Fruit fly (Drosophila melanogaster) whole organism, pupa: ENCODE measurements around the gene JhI-21.
A peak's percentile ranks its signal among the peaks of the same experiment; 100 is the strongest.

Source experiments
- CG10348 ChIP-seq: fragments of 200-800 bp; sonication (Bioruptor generic); IDR thresholded peaks from 2 replicates; pipeline ENCODE4 v1.3.6; 2022; ENCODE audit warnings: missing biosample characterization, missing genetic modification characterization
- CG12605 ChIP-seq: fragments of 200-800 bp; sonication (Bioruptor generic); IDR thresholded peaks from 2 replicates; pipeline ENCODE4 v1.3.6; 2022; ENCODE audit warnings: missing biosample characterization, missing genetic modification characterization
- CG13204 ChIP-seq: fragments of 200-800 bp; sonication (Bioruptor generic); optimal IDR thresholded peaks from 2 replicates; lab custom pipeline; 2018; ENCODE audit warnings: missing biosample characterization, mild to moderate bottlenecking, missing genetic modification characterization, moderate library complexity
- CG14655 ChIP-seq: fragments of 200-800 bp; sonication (Bioruptor generic); optimal IDR thresholded peaks from 3 replicates; lab custom pipeline; 2017; ENCODE audit warnings: mild to moderate bottlenecking, missing biosample characterization, missing genetic modification reagents, missing genetic modification characterization
- CG15710 ChIP-seq: fragments of 200-800 bp; sonication (Bioruptor generic); optimal IDR thresholded peaks from 2 replicates; lab custom pipeline; 2018; ENCODE audit warnings: missing biosample characterization, mild to moderate bottlenecking, missing genetic modification characterization, moderate library complexity
- CG17806 ChIP-seq: fragments of 200-800 bp; sonication (Bioruptor generic); optimal IDR thresholded peaks from 2 replicates; lab custom pipeline; 2018; ENCODE audit warnings: missing biosample characterization, mild to moderate bottlenecking, missing genetic modification characterization, moderate library complexity
- CG32121 ChIP-seq: fragments of 200-800 bp; sonication (Bioruptor generic); IDR thresholded peaks from 2 replicates; pipeline ENCODE4 v1.3.6; 2022; ENCODE audit warnings: missing biosample characterization, missing genetic modification characterization
- CG34367 ChIP-seq: fragments of 200-800 bp; sonication (Bioruptor generic); optimal IDR thresholded peaks from 2 replicates; lab custom pipeline; 2018; ENCODE audit warnings: missing biosample characterization, mild to moderate bottlenecking, missing genetic modification characterization
- CG4496 ChIP-seq: fragments of 200-800 bp; sonication (Bioruptor generic); IDR thresholded peaks from 3 replicates; pipeline ENCODE4 v1.3.6; 2022; ENCODE audit warnings: missing biosample characterization, missing genetic modification characterization
- CG8159 ChIP-seq: fragments of 200-800 bp; sonication (Bioruptor generic); optimal IDR thresholded peaks from 3 replicates; lab custom pipeline; 2018; ENCODE audit warnings: missing biosample characterization, mild to moderate bottlenecking, missing genetic modification characterization, moderate library complexity
- CG8301 ChIP-seq: fragments of 200-800 bp; sonication (Bioruptor generic); optimal IDR thresholded peaks from 2 replicates; lab custom pipeline; 2018; ENCODE audit warnings: missing biosample characterization, mild to moderate bottlenecking, missing genetic modification characterization
- CG9948 ChIP-seq: fragments of 200-800 bp; sonication (Bioruptor generic); optimal IDR thresholded peaks from 2 replicates; lab custom pipeline; 2018; ENCODE audit warnings: missing biosample characterization, mild to moderate bottlenecking, missing genetic modification characterization, moderate library complexity
- D1 ChIP-seq: fragments of 200-800 bp; sonication (Bioruptor generic); optimal IDR thresholded peaks from 2 replicates; lab custom pipeline; 2018; ENCODE audit warnings: missing biosample characterization, mild to moderate bottlenecking, missing genetic modification characterization, moderate library complexity
- EcR ChIP-seq: fragments of 200-800 bp; sonication (Bioruptor generic); optimal IDR thresholded peaks from 3 replicates; lab custom pipeline; 2019; ENCODE audit warnings: missing biosample characterization, missing genetic modification characterization, mild to moderate bottlenecking, moderate library complexity, missing genetic modification reagents
- Ets98B ChIP-seq: fragments of 200-800 bp; sonication (Bioruptor generic); IDR thresholded peaks from 2 replicates; pipeline ENCODE4 v1.3.6; 2022; ENCODE audit warnings: missing biosample characterization, missing genetic modification characterization
- Pif1A ChIP-seq: fragments of 200-800 bp; sonication (Bioruptor generic); optimal IDR thresholded peaks from 3 replicates; lab custom pipeline; 2016; ENCODE audit warnings: missing biosample characterization, missing genetic modification characterization
- Pif1B ChIP-seq: fragments of 200-800 bp; sonication (Bioruptor generic); optimal IDR thresholded peaks from 3 replicates; lab custom pipeline; 2016; ENCODE audit warnings: missing biosample characterization, missing genetic modification characterization
- Snoo ChIP-seq: fragments of 200-800 bp; sonication (Bioruptor generic); optimal IDR thresholded peaks from 3 replicates; lab custom pipeline; 2017; ENCODE audit warnings: missing biosample characterization, mild to moderate bottlenecking, missing genetic modification characterization, inconsistent platforms
- fd96Ca ChIP-seq: fragments of 200-800 bp; sonication (Bioruptor generic); IDR thresholded peaks from 3 replicates; pipeline ENCODE4 v1.3.6; 2022; ENCODE audit warnings: missing biosample characterization, missing genetic modification characterization
- gl ChIP-seq: fragments of 200-800 bp; sonication (Bioruptor generic); optimal IDR thresholded peaks from 2 replicates; lab custom pipeline; 2018; ENCODE audit warnings: missing biosample characterization, mild to moderate bottlenecking, missing genetic modification characterization
- rn ChIP-seq: fragments of 200-800 bp; sonication (Bioruptor generic); IDR thresholded peaks from 2 replicates; pipeline ENCODE4 v1.3.6; 2022; ENCODE audit warnings: missing biosample characterization, missing genetic modification characterization

Gene JhI-21

dm6 chr2L:12030552-12031131 is 25.2 kb downstream of the JhI-21 start:
- no peak for TF ChIP-seq Snoo (tag; lab: Kevin White, UChicago)
- no peak for TF ChIP-seq D1 (tag; lab: Kevin White, UChicago)
- no peak for TF ChIP-seq CG32121 (GFP tag; lab: Robert Waterston, UW)
- TF ChIP-seq, all 21 proteins: peak for 0

dm6 chr2L:12029594-12030197 is 26.1 kb downstream of the JhI-21 start:
- TF ChIP-seq Ets98B (no peak), Snoo (tag; lab: Kevin White, UChicago) (no peak), CG15710 (tag; lab: Kevin White, UChicago) (no peak), CG9948 (tag; lab: Kevin White, UChicago) (no peak), Pif1A (GFP tag; lab: Kevin White, UChicago) (no peak), D1 (tag; lab: Kevin White, UChicago) (no peak), fd96Ca (GFP tag; lab: Robert Waterston, UW) (no peak), CG32121 (GFP tag; lab: Robert Waterston, UW) (no peak), CG4496 (GFP tag; lab: Robert Waterston, UW) (no peak), CG14655 (GFP tag; lab: Kevin White, UChicago) (no peak), rn (GFP tag; lab: Robert Waterston, UW) (no peak), CG10348 (GFP tag; lab: Robert Waterston, UW) (no peak), CG12605 (no peak), CG13204 (GFP tag; lab: Kevin White, UChicago) (no peak), CG8159 (tag; lab: Kevin White, UChicago) (no peak), gl (no peak)

dm6 chr2L:12028808-12029207 is 27.0 kb downstream of the JhI-21 start:
- no peak for TF ChIP-seq CG15710 (tag; lab: Kevin White, UChicago)
- TF ChIP-seq EcR (GFP tag; lab: Kevin White, UChicago) = peak; percentile 58

- TF ChIP-seq CG13204 (GFP tag; lab: Kevin White, UChicago) (no peak), CG14655 (GFP tag; lab: Kevin White, UChicago) (no peak), fd96Ca (GFP tag; lab: Robert Waterston, UW) (no peak), CG8159 (tag; lab: Kevin White, UChicago) (no peak), D1 (tag; lab: Kevin White, UChicago) (no peak), Pif1A (GFP tag; lab: Kevin White, UChicago) (no peak), Snoo (tag; lab: Kevin White, UChicago) (no peak), CG12605 (no peak)
- TF ChIP-seq, all 21 proteins: peak for 0
Measured at dm6 chr2L:12028102-12028501, 27.7 kb downstream of the JhI-21 start.

- no peak for TF ChIP-seq Pif1B (GFP tag; lab: Kevin White, UChicago)
- no peak for TF ChIP-seq CG10348 (GFP tag; lab: Robert Waterston, UW)
- no peak for TF ChIP-seq D1 (tag; lab: Kevin White, UChicago)
Measured at dm6 chr2L:12027435-12027834, 28.4 kb downstream of the JhI-21 start, which contains the start of gene dmGlut. TSS of gene dmGlut (plus strand) at chr2L:12027438.

dm6 chr2L:12026458-12027431 is 29.1 kb downstream of the JhI-21 start:
- TF ChIP-seq Pif1B (GFP tag; lab: Kevin White, UChicago) (peak; percentile 77), EcR (GFP tag; lab: Kevin White, UChicago) (peak; percentile 64), CG15710 (tag; lab: Kevin White, UChicago) (peak; percentile 70), D1 (tag; lab: Kevin White, UChicago) (no peak), rn (GFP tag; lab: Robert Waterston, UW) (peak; percentile 60), CG32121 (GFP tag; lab: Robert Waterston, UW) (peak; percentile 82), Pif1A (GFP tag; lab: Kevin White, UChicago) (peak; percentile 63), CG10348 (GFP tag; lab: Robert Waterston, UW) (no peak), CG4496 (GFP tag; lab: Robert Waterston, UW) (peak; percentile 88), CG13204 (GFP tag; lab: Kevin White, UChicago) (peak; percentile 65), fd96Ca (GFP tag; lab: Robert Waterston, UW) (peak; percentile 87), CG12605 (peak; percentile 94), CG8301 (tag; lab: Kevin White, UChicago) (peak; percentile 48), Snoo (tag; lab: Kevin White, UChicago) (peak; percentile 58), CG17806 (tag; lab: Kevin White, UChicago) (peak; percentile 61), CG9948 (tag; lab: Kevin White, UChicago) (peak; percentile 51), Ets98B (peak; percentile 77), CG14655 (GFP tag; lab: Kevin White, UChicago) (peak; percentile 79), gl (peak; percentile 93), CG8159 (tag; lab: Kevin White, UChicago) (peak; percentile 79), CG34367 (tag; lab: Kevin White, UChicago) (peak; percentile 50)
